Fruit fly (Drosophila melanogaster) whole organism, embryonic: ENCODE data around the gene CG10993.

Experiments
- B-H1 ChIP-seq: fragments of 200-800 bp; sonication (Bioruptor generic); IDR thresholded peaks from 3 replicates; pipeline ENCODE4 v1.3.6; 2022; ENCODE audit warnings: missing biosample characterization, missing genetic modification characterization
- B-H2 ChIP-seq: fragments of 200-800 bp; sonication (Bioruptor generic); optimal IDR thresholded peaks from 2 replicates; lab custom pipeline; 2018; ENCODE audit warnings: missing biosample characterization, mild to moderate bottlenecking, missing genetic modification characterization
- BEAF-32 ChIP-seq: fragments of 200-800 bp; sonication (Bioruptor generic); optimal IDR thresholded peaks from 3 replicates; lab custom pipeline; 2017; ENCODE audit warnings: missing biosample characterization, missing genetic modification characterization, mild to moderate bottlenecking, moderate library complexity, missing genetic modification reagents
- BtbVII ChIP-seq: fragments of 200-800 bp; sonication (Bioruptor generic); optimal IDR thresholded peaks from 3 replicates; lab custom pipeline; 2017; ENCODE audit warnings: missing biosample characterization, mild to moderate bottlenecking, missing genetic modification characterization
- CG10267 ChIP-seq: fragments of 200-800 bp; sonication (Bioruptor generic); optimal IDR thresholded peaks from 2 replicates; lab custom pipeline; 2018; ENCODE audit warnings: missing biosample characterization, mild to moderate bottlenecking, missing genetic modification characterization, moderate library complexity
- CG10431 ChIP-seq: fragments of 200-800 bp; sonication (Bioruptor generic); optimal IDR thresholded peaks from 3 replicates; lab custom pipeline; 2018; ENCODE audit warnings: missing biosample characterization, mild to moderate bottlenecking, missing genetic modification characterization
- CG11398 ChIP-seq: fragments of 200-800 bp; sonication (Bioruptor generic); optimal IDR thresholded peaks from 2 replicates; lab custom pipeline; 2016; ENCODE audit warnings: missing biosample characterization, missing genetic modification characterization
- CG11695 ChIP-seq: fragments of 200-800 bp; sonication (Bioruptor generic); IDR thresholded peaks from 3 replicates; pipeline ENCODE4 v1.3.6; 2022; ENCODE audit warnings: missing biosample characterization, missing genetic modification characterization
- CG1233 ChIP-seq: fragments of 200-800 bp; sonication (Bioruptor generic); optimal IDR thresholded peaks from 4 replicates; lab custom pipeline; 2018; ENCODE audit warnings: missing biosample characterization, mild to moderate bottlenecking, missing genetic modification characterization
- CG12391 ChIP-seq: fragments of 200-800 bp; sonication (Bioruptor generic); optimal IDR thresholded peaks from 3 replicates; lab custom pipeline; 2018; ENCODE audit warnings: missing biosample characterization, mild to moderate bottlenecking, missing genetic modification characterization, moderate library complexity
- CG12659 ChIP-seq: fragments of 200-800 bp; sonication (Bioruptor generic); optimal IDR thresholded peaks from 3 replicates; lab custom pipeline; 2017; ENCODE audit warnings: mild to moderate bottlenecking, missing biosample characterization, missing genetic modification reagents, missing genetic modification characterization
- CG12942 ChIP-seq: fragments of 200-800 bp; sonication (Bioruptor generic); optimal IDR thresholded peaks from 3 replicates; lab custom pipeline; 2016; ENCODE audit warnings: missing biosample characterization, missing genetic modification characterization
- CG13296 ChIP-seq: fragments of 200-800 bp; sonication (Bioruptor generic); optimal IDR thresholded peaks from 3 replicates; lab custom pipeline; 2018; ENCODE audit warnings: missing biosample characterization, mild to moderate bottlenecking, missing genetic modification characterization
- CG15601 ChIP-seq: fragments of 200-800 bp; sonication (Bioruptor generic); optimal IDR thresholded peaks from 3 replicates; lab custom pipeline; 2019; ENCODE audit warnings: missing biosample characterization, mild to moderate bottlenecking, missing genetic modification characterization, moderate library complexity
- CG16863 ChIP-seq: fragments of 200-800 bp; sonication (Bioruptor generic); optimal IDR thresholded peaks from 3 replicates; lab custom pipeline; 2016; ENCODE audit warnings: missing biosample characterization, missing genetic modification characterization
- CG17361 ChIP-seq: fragments of 200-800 bp; sonication (Bioruptor generic); IDR thresholded peaks from 3 replicates; pipeline ENCODE4 v1.3.6; 2022; ENCODE audit warnings: missing biosample characterization, missing genetic modification characterization
- CG17829 ChIP-seq: fragments of 200-800 bp; optimal IDR thresholded peaks from 2 replicates; lab custom pipeline; 2019; ENCODE audit warnings: missing biosample characterization, mild to moderate bottlenecking, missing genetic modification characterization, moderate library complexity
- CG18764 ChIP-seq: fragments of 200-800 bp; sonication (Bioruptor generic); optimal IDR thresholded peaks from 3 replicates; lab custom pipeline; 2016; ENCODE audit warnings: missing biosample characterization, missing genetic modification characterization
- CG2202 ChIP-seq: fragments of 200-800 bp; sonication (Bioruptor generic); optimal IDR thresholded peaks from 2 replicates; lab custom pipeline; 2018; ENCODE audit warnings: missing biosample characterization, mild to moderate bottlenecking, missing genetic modification characterization
- CG4854 ChIP-seq: fragments of 200-800 bp; sonication (Bioruptor generic); optimal IDR thresholded peaks from 2 replicates; lab custom pipeline; 2016; ENCODE audit warnings: missing biosample characterization, missing genetic modification characterization, inconsistent platforms
- CoRest ChIP-seq: fragments of 200-800 bp; sonication (Bioruptor generic); optimal IDR thresholded peaks from 3 replicates; lab custom pipeline; 2018; ENCODE audit warnings: missing biosample characterization, mild to moderate bottlenecking, missing genetic modification characterization, moderate library complexity
- Dip3 ChIP-seq: fragments of 200-800 bp; sonication (Bioruptor generic); optimal IDR thresholded peaks from 3 replicates; lab custom pipeline; 2016; ENCODE audit warnings: missing biosample characterization, missing genetic modification characterization
- GATAe ChIP-seq: fragments of 200-800 bp; sonication (Bioruptor generic); conservative IDR thresholded peaks from 2 replicates; pipeline ENCODE4 v1.3.6; 2022; ENCODE audit warnings: missing biosample characterization, missing genetic modification characterization
- MBD-R2 ChIP-seq: fragments of 200-800 bp; sonication (Bioruptor generic); IDR thresholded peaks from 2 replicates; pipeline ENCODE4 v1.3.6; 2022; ENCODE audit warnings: missing biosample characterization, missing genetic modification characterization
- MTF-1 ChIP-seq: fragments of 200-800 bp; sonication (Bioruptor generic); optimal IDR thresholded peaks from 2 replicates; lab custom pipeline; 2018; ENCODE audit warnings: missing biosample characterization, mild to moderate bottlenecking, missing genetic modification characterization, borderline replicate concordance
- Max ChIP-seq: fragments of 200-800 bp; sonication (Bioruptor generic); optimal IDR thresholded peaks from 2 replicates; lab custom pipeline; 2016; ENCODE audit warnings: missing biosample characterization, mild to moderate bottlenecking, missing genetic modification characterization
- Med ChIP-seq: fragments of 200-800 bp; sonication (Bioruptor generic); peaks from one replicate; lab custom pipeline; 2016; ENCODE audit warnings: missing biosample characterization, missing genetic modification characterization, mild to moderate bottlenecking, inconsistent platforms, moderate library complexity
- Oli ChIP-seq: fragments of 200-800 bp; sonication (Bioruptor generic); optimal IDR thresholded peaks from 2 replicates; lab custom pipeline; 2018; ENCODE audit warnings: missing biosample characterization, mild to moderate bottlenecking, missing genetic modification characterization, moderate library complexity
- Optix ChIP-seq: fragments of 200-800 bp; sonication (Bioruptor generic); IDR thresholded peaks from 3 replicates; pipeline ENCODE4 v1.3.6; 2022; ENCODE audit warnings: missing biosample characterization, missing genetic modification characterization
- Spps ChIP-seq: fragments of 200-800 bp; sonication (Bioruptor generic); optimal IDR thresholded peaks from 2 replicates; lab custom pipeline; 2018; ENCODE audit warnings: missing biosample characterization, mild to moderate bottlenecking, missing genetic modification characterization
- Stat92E ChIP-seq, 3 experiments: fragments of >200 bp in 2 of 3; fragments of 200-800 bp in 1 of 3; sonication (Bioruptor generic) in 1 of 3; optimal IDR thresholded peaks; 2 replicates each; lab custom pipeline; 2017 to 2019; ENCODE audit warnings: missing biosample characterization in 3 of 3, missing genetic modification characterization in 3 of 3, mild to moderate bottlenecking in 1 of 3, moderate library complexity in 1 of 3
- Trl ChIP-seq, 3 experiments: fragments of >200 bp in 2 of 3; fragments of 200-800 bp in 1 of 3; sonication (Bioruptor generic) in 1 of 3; optimal IDR thresholded peaks; 2 replicates in 1 of 3; 3 replicates in 2 of 3; lab custom pipeline; 2016 to 2017; ENCODE audit warnings: missing biosample characterization in 1 of 3, missing genetic modification characterization in 1 of 3
- bab2 ChIP-seq: fragments of 200-800 bp; sonication (Bioruptor generic); optimal IDR thresholded peaks from 2 replicates; lab custom pipeline; 2016; ENCODE audit warnings: missing biosample characterization, missing genetic modification characterization
- chif ChIP-seq, 2 experiments: fragments of 200-800 bp; sonication (Bioruptor generic); optimal IDR thresholded peaks; 3 replicates each; lab custom pipeline; 2016; ENCODE audit warnings: missing biosample characterization in 2 of 2, missing genetic modification characterization in 2 of 2
- ems ChIP-seq: fragments of 200-800 bp; sonication (Bioruptor generic); optimal IDR thresholded peaks from 3 replicates; lab custom pipeline; 2016; ENCODE audit warnings: missing biosample characterization, missing genetic modification characterization
- ewg ChIP-seq: fragments of 200-800 bp; sonication (Bioruptor generic); optimal IDR thresholded peaks from 3 replicates; lab custom pipeline; 2017; ENCODE audit warnings: mild to moderate bottlenecking, missing biosample characterization, missing genetic modification reagents, missing genetic modification characterization
- fd3F ChIP-seq: fragments of 200-800 bp; sonication (Bioruptor generic); optimal IDR thresholded peaks from 2 replicates; lab custom pipeline; 2018; ENCODE audit warnings: missing biosample characterization, mild to moderate bottlenecking, missing genetic modification characterization, moderate library complexity
- luna ChIP-seq: fragments of 200-800 bp; sonication (Bioruptor generic); optimal IDR thresholded peaks from 2 replicates; lab custom pipeline; 2016; ENCODE audit warnings: missing biosample characterization, missing genetic modification characterization
- nerfin-2 ChIP-seq: fragments of 200-800 bp; sonication (Bioruptor generic); IDR thresholded peaks from 2 replicates; pipeline ENCODE4 v1.3.6; 2022; ENCODE audit warnings: missing biosample characterization, missing genetic modification characterization; ENCODE audit not compliant: partially characterized antibody
- rib ChIP-seq: fragments of 200-800 bp; sonication (Bioruptor generic); IDR thresholded peaks from 2 replicates; pipeline ENCODE4 v1.3.6; 2022; ENCODE audit warnings: missing biosample characterization, missing genetic modification characterization
- sisA ChIP-seq: fragments of 200-800 bp; sonication (Bioruptor generic); IDR thresholded peaks from 2 replicates; pipeline ENCODE4 v1.3.6; 2022; ENCODE audit warnings: missing biosample characterization, missing genetic modification characterization
- usp ChIP-seq: fragments of >200 bp; optimal IDR thresholded peaks from 2 replicates; lab custom pipeline; 2017; ENCODE audit warnings: missing biosample characterization, missing genetic modification characterization
- vvl ChIP-seq: fragments of 200-800 bp; sonication (Bioruptor generic); IDR thresholded peaks from 2 replicates; pipeline ENCODE4 v1.3.6; 2022; ENCODE audit warnings: missing biosample characterization, missing genetic modification characterization

Gene CG10993

DNA sequence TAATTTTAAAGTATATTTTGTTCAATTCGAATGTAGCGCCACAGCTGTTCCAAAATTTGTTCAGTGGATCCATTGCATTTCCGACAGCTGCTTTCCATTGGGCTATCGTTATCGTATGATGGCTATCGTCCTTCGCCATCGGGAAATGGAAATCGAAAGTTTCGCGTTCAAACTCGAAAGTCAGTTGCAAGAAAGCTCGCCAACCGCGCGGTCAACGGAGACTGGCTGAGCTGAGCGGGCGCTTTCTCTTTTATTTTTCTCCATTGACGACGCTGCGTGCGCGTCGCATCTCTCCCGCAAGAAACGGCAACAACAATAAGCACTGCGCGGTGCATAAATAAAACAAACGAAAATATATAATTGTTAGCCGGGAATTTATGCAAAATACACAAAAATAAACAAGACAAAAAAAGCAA is 7.4 kb downstream of the CG10993 start, which contains the start of gene inaE (continued):
- TF ChIP-seq CG18764 (GFP tag; lab: Kevin White, UChicago) (no peak), rib (GFP tag; lab: Robert Waterston, UW) (peak; percentile 60), CG4854 (GFP tag; lab: Kevin White, UChicago) (no peak), B-H2 (GFP tag; lab: Kevin White, UChicago) (peak; percentile 38), Spps (tag; lab: Kevin White, UChicago) (no peak), CG10267 (tag; lab: Kevin White, UChicago) (no peak), CG12942 (GFP tag; lab: Kevin White, UChicago) (no peak), luna (GFP tag; lab: Kevin White, UChicago) (no peak), vvl (peak; percentile 60; the same call in 1 of the 2 replicates), CG2202 (tag; lab: Kevin White, UChicago) (no peak), CG12659 (peak; percentile 46), Dip3 (GFP tag; lab: Kevin White, UChicago) (no peak), BtbVII (GFP tag; lab: Kevin White, UChicago) (peak; percentile 43), MBD-R2 (GFP tag; lab: Robert Waterston, UW) (peak; percentile 29; the same call in 1 of the 2 replicates), CG10431 (no peak), GATAe (no peak), Stat92E (GFP tag; optimal IDR thresholded peaks at IDR 0.05; lab: Kevin White, UChicago) (peak in 1 of 3 experiments; percentile 63), fd3F (GFP tag; lab: Kevin White, UChicago) (no peak), CG11398 (GFP tag; lab: Kevin White, UChicago) (no peak), ewg (no peak), BEAF-32 (GFP tag; lab: Kevin White, UChicago) (peak; percentile 53), CG11695 (GFP tag; lab: Robert Waterston, UW) (no peak), chif (GFP tag; optimal IDR thresholded peaks at IDR 0.05; lab: Kevin White, UChicago) (no peak), CG17361 (GFP tag; lab: Robert Waterston, UW) (no peak), Max (GFP tag; lab: Kevin White, UChicago) (no peak), CG13296 (GFP tag; lab: Kevin White, UChicago) (no peak), Trl (optimal IDR thresholded peaks at IDR 0.05; lab: Kevin White, UChicago) (no peak), Trl (GFP tag; optimal IDR thresholded peaks at IDR 0.05; lab: Kevin White, UChicago) (peak; percentile 18), CG17829 (no peak), Optix (GFP tag; lab: Robert Waterston, UW) (no peak), CG1233 (GFP tag; lab: Kevin White, UChicago) (peak; percentile 20), MTF-1 (no peak), nerfin-2 (peak; percentile 73), bab2 (GFP tag; lab: Kevin White, UChicago) (no peak), CG15601 (peak; percentile 21), ems (no peak), B-H1 (GFP tag; lab: Robert Waterston, UW) (no peak), CG12391 (tag; lab: Kevin White, UChicago) (peak; percentile 9), Med (peak; percentile 90), usp (GFP tag; lab: Kevin White, UChicago) (no peak), CoRest (tag; lab: Kevin White, UChicago) (peak; percentile 27), CG16863 (no peak), Oli (tag; lab: Kevin White, UChicago) (no peak), sisA (GFP tag; lab: Robert Waterston, UW) (no peak)
